Fruit fly (Drosophila melanogaster) whole organism, wandering third instar larva: ENCODE results near the gene Atet.

Source experiments
- Abd-B ChIP-seq: fragments of >200 bp; optimal IDR thresholded peaks from 2 replicates; lab custom pipeline; 2017; ENCODE audit warnings: missing biosample characterization, missing genetic modification characterization
- CG32264 ChIP-seq: fragments of 200-800 bp; sonication (Bioruptor generic); optimal IDR thresholded peaks from 2 replicates; lab custom pipeline; 2016; ENCODE audit warnings: missing biosample characterization, missing genetic modification characterization
- CG9705 ChIP-seq: fragments of 200-800 bp; sonication (Bioruptor generic); optimal IDR thresholded peaks from 2 replicates; lab custom pipeline; 2018; ENCODE audit warnings: missing biosample characterization, mild to moderate bottlenecking, missing genetic modification characterization
- CrebA ChIP-seq: fragments of 200-800 bp; sonication (Bioruptor generic); optimal IDR thresholded peaks from 2 replicates; lab custom pipeline; 2016; ENCODE audit warnings: missing biosample characterization, mild to moderate bottlenecking, missing genetic modification characterization, borderline replicate concordance
- Dfd ChIP-seq: fragments of >200 bp; optimal IDR thresholded peaks from 2 replicates; lab custom pipeline; 2017; ENCODE audit warnings: missing biosample characterization, missing genetic modification characterization
- Dif ChIP-seq: fragments of 200-275, 200-300 bp; sonication (Bioruptor generic); optimal IDR thresholded peaks from 2 replicates; lab custom pipeline; 2018; ENCODE audit warnings: missing biosample characterization, missing genetic modification characterization; ENCODE audit not compliant: partially characterized antibody
- GATAd ChIP-seq: sonication (Bioruptor generic); optimal IDR thresholded peaks from 2 replicates; lab custom pipeline; 2016; ENCODE audit warnings: missing biosample characterization, missing genetic modification characterization
- HLH106 ChIP-seq: fragments of 200-800 bp; optimal IDR thresholded peaks from 3 replicates; lab custom pipeline; 2019; ENCODE audit warnings: missing biosample characterization, mild to moderate bottlenecking, missing genetic modification characterization, moderate library complexity
- Hnf4 ChIP-seq: fragments of 200-800 bp; sonication (Bioruptor generic); optimal IDR thresholded peaks from 2 replicates; lab custom pipeline; 2016; ENCODE audit warnings: missing biosample characterization, mild to moderate bottlenecking, missing genetic modification characterization
- Hr78 ChIP-seq: fragments of >200 bp; optimal IDR thresholded peaks from 2 replicates; lab custom pipeline; 2017; ENCODE audit warnings: missing biosample characterization, missing genetic modification characterization
- Hr83 ChIP-seq: fragments of 200-300 bp; sonication (Bioruptor generic); optimal IDR thresholded peaks from 2 replicates; lab custom pipeline; 2016; ENCODE audit warnings: missing biosample characterization, mild to moderate bottlenecking, missing genetic modification characterization, moderate library complexity; ENCODE audit not compliant: poor library complexity, severe bottlenecking
- Jra ChIP-seq: sonication (Bioruptor generic); optimal IDR thresholded peaks from 2 replicates; lab custom pipeline; 2016; ENCODE audit warnings: missing biosample characterization, missing genetic modification characterization
- Mio ChIP-seq: sonication (Bioruptor generic); optimal IDR thresholded peaks from 2 replicates; lab custom pipeline; 2016; ENCODE audit warnings: missing biosample characterization, missing genetic modification characterization
- Myc ChIP-seq: fragments of >200 bp; optimal IDR thresholded peaks from 2 replicates; lab custom pipeline; 2017
- N ChIP-seq: fragments of >200 bp; optimal IDR thresholded peaks from 2 replicates; lab custom pipeline; 2018; ENCODE audit warnings: missing biosample characterization, missing external identifiers, missing genetic modification characterization
- OdsH ChIP-seq: fragments of 200-800 bp; sonication (Bioruptor generic); optimal IDR thresholded peaks from 2 replicates; lab custom pipeline; 2016; ENCODE audit warnings: missing biosample characterization, mild to moderate bottlenecking, missing genetic modification characterization
- Rel ChIP-seq, 2 experiments: fragments of 200-800 bp; sonication (Bioruptor generic) in 1 of 2; optimal IDR thresholded peaks; 2 replicates in 1 of 2; 3 replicates in 1 of 2; lab custom pipeline; 2016 to 2019; ENCODE audit warnings: mild to moderate bottlenecking in 2 of 2, missing biosample characterization in 2 of 2, missing genetic modification characterization in 2 of 2, moderate library complexity in 1 of 2
- Sp1 ChIP-seq: fragments of 200-800 bp; sonication (Bioruptor generic); optimal IDR thresholded peaks from 3 replicates; lab custom pipeline; 2019; ENCODE audit warnings: missing biosample characterization, mild to moderate bottlenecking, missing genetic modification characterization, moderate library complexity
- Vsx2 ChIP-seq: fragments of 200-300, 225-300 bp; sonication (Bioruptor generic); optimal IDR thresholded peaks from 2 replicates; lab custom pipeline; 2018; ENCODE audit warnings: missing biosample characterization, missing genetic modification characterization; ENCODE audit not compliant: partially characterized antibody
- br ChIP-seq: fragments of 200-800 bp; sonication (Bioruptor generic); optimal IDR thresholded peaks from 2 replicates; lab custom pipeline; 2016; ENCODE audit warnings: missing biosample characterization, missing genetic modification characterization
- brk ChIP-seq: fragments of 200-800 bp; sonication (Bioruptor generic); optimal IDR thresholded peaks from 2 replicates; lab custom pipeline; 2016; ENCODE audit warnings: missing biosample characterization, mild to moderate bottlenecking, missing genetic modification characterization
- dl ChIP-seq, 2 experiments: fragments of 175-275, 200-275 bp in 1 of 2; fragments of 200-275 bp in 1 of 2; sonication (Bioruptor generic); optimal IDR thresholded peaks; lab custom pipeline; 2018; ENCODE audit warnings: mild to moderate bottlenecking in 2 of 2, missing biosample characterization in 2 of 2, missing genetic modification characterization in 2 of 2, moderate library complexity in 2 of 2; ENCODE audit not compliant: partially characterized antibody in 2 of 2, insufficient read depth in 1 of 2
- dmrt93B ChIP-seq: fragments of 200-800 bp; sonication (Bioruptor generic); optimal IDR thresholded peaks from 2 replicates; lab custom pipeline; 2018; ENCODE audit warnings: missing biosample characterization, mild to moderate bottlenecking, missing genetic modification characterization
- dsf ChIP-seq: sonication (Bioruptor generic); optimal IDR thresholded peaks from 2 replicates; lab custom pipeline; 2016; ENCODE audit warnings: missing biosample characterization, missing genetic modification characterization, borderline replicate concordance
- ey ChIP-seq: fragments of 200-800 bp; sonication (Bioruptor generic); optimal IDR thresholded peaks from 2 replicates; lab custom pipeline; 2016; ENCODE audit warnings: missing biosample characterization, missing genetic modification characterization
- foxo ChIP-seq, 2 experiments: fragments of 200-800 bp; sonication (Bioruptor generic); optimal IDR thresholded peaks; 2 replicates in 1 of 2; 3 replicates in 1 of 2; lab custom pipeline; 2016 to 2017; ENCODE audit warnings: missing biosample characterization in 2 of 2, missing genetic modification characterization in 2 of 2
- fru ChIP-seq: fragments of 200-800 bp; sonication (Bioruptor generic); optimal IDR thresholded peaks from 3 replicates; lab custom pipeline; 2016; ENCODE audit warnings: missing biosample characterization, mild to moderate bottlenecking, missing genetic modification characterization
- h ChIP-seq: fragments of 200-800 bp; sonication (Bioruptor generic); optimal IDR thresholded peaks from 3 replicates; lab custom pipeline; 2016; ENCODE audit warnings: missing biosample characterization, mild to moderate bottlenecking, missing genetic modification characterization
- jim ChIP-seq: fragments of 175-275, 200-325 bp; sonication (Bioruptor generic); optimal IDR thresholded peaks from 2 replicates; lab custom pipeline; 2016; ENCODE audit warnings: missing biosample characterization, mild to moderate bottlenecking, missing genetic modification characterization
- lola ChIP-seq: fragments of >200 bp; optimal IDR thresholded peaks from 2 replicates; lab custom pipeline; 2017; ENCODE audit warnings: missing biosample characterization, missing genetic modification characterization
- pan ChIP-seq: fragments of >200 bp; optimal IDR thresholded peaks from 2 replicates; lab custom pipeline; 2017
- psq ChIP-seq: fragments of 200-800 bp; sonication (Bioruptor generic); optimal IDR thresholded peaks from 3 replicates; lab custom pipeline; 2017; ENCODE audit warnings: missing biosample characterization, mild to moderate bottlenecking, missing genetic modification characterization, moderate library complexity
- rgr ChIP-seq: fragments of 200-800 bp; sonication (Bioruptor generic); optimal IDR thresholded peaks from 3 replicates; lab custom pipeline; 2016; ENCODE audit warnings: missing biosample characterization, mild to moderate bottlenecking, missing genetic modification characterization
- sage ChIP-seq: fragments of 200-800 bp; sonication (Bioruptor generic); optimal IDR thresholded peaks from 2 replicates; lab custom pipeline; 2016; ENCODE audit warnings: missing biosample characterization, mild to moderate bottlenecking, missing genetic modification characterization
- sv ChIP-seq: fragments of 200-800 bp; sonication (Bioruptor generic); optimal IDR thresholded peaks from 3 replicates; lab custom pipeline; 2016; ENCODE audit warnings: missing biosample characterization, missing genetic modification characterization
- tai ChIP-seq: sonication (Bioruptor generic); optimal IDR thresholded peaks from 2 replicates; lab custom pipeline; 2016; ENCODE audit warnings: missing biosample characterization, missing genetic modification characterization
- usp ChIP-seq: fragments of >200 bp; optimal IDR thresholded peaks from 2 replicates; lab custom pipeline; 2017; ENCODE audit warnings: missing biosample characterization, missing genetic modification characterization
- woc ChIP-seq: sonication (Bioruptor generic); optimal IDR thresholded peaks from 2 replicates; lab custom pipeline; 2016; ENCODE audit warnings: missing biosample characterization, mild to moderate bottlenecking, missing genetic modification characterization

Atet gene

DNA sequence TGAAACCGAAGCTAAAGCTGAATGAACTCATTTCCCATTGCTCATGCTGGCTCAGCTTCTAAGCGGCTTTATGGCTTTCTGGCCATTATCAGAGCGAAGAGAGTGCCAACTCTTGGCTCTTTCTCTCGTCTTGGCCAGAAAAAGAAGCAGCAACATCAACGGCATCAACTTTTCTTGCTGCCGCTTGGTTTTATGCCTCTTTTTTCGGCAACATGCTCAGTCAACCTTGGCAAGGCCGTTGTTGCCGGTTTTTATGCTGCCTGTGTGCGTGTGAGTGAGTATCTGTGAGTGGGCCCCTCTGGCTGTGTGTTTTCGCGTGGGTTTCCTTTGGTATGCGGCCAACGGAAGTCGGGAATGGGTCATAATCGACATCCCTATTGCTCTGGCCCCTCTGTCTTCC lies 36.9 kb downstream of the Atet start:
- peak in 1 of 2 experiments; percentile 7 for TF ChIP-seq dl (GFP tag; optimal IDR thresholded peaks at IDR 0.05; lab: Kevin White, UChicago; ENCODE audit: insufficient read depth in 1 of 2, partially characterized antibody in 2 of 2)
- no peak for TF ChIP-seq tai (GFP tag; lab: Kevin White, UChicago)

DNA sequence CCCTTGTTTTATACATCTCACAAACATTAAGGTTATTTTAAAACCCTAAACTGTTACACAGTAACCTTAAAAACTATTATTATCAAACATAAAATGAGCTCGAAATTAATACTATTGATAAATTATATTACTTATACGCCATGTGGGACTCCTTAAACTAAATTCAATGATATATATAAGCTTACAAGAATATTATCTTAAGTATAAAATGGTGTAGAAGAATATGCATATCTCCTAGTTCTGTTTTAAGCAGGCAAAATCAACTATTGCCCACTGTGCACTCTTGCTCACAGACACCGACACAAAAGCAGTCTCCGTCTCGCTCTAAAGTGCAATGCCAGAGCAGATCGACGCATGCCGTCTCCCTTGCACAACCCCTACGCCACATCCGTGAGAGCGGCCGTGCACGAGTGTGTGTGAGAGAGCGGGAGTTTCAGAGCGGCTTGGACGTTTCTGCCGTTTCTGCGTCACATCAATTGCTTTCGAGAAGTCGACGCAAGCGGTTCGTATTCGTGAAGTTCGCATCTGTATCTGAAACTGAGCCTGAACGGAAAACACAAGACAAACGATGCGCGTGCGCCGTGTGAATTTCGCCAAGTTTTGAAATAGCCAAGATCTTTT lies 37.9 kb downstream of the Atet start:
- TF ChIP-seq Jra (GFP tag; lab: Kevin White, UChicago), result peak; percentile 41
- TF ChIP-seq Sp1, result peak; percentile 76
- TF ChIP-seq brk (GFP tag; lab: Kevin White, UChicago), result no peak
- TF ChIP-seq ey (GFP tag; lab: Kevin White, UChicago), result peak; percentile 37
- TF ChIP-seq OdsH (GFP tag; lab: Kevin White, UChicago), result peak; percentile 67
- TF ChIP-seq lola (GFP tag; lab: Kevin White, UChicago), result no peak
- TF ChIP-seq Abd-B (GFP tag; lab: Kevin White, UChicago), result no peak
- no peak for TF ChIP-seq Hr78 (GFP tag; lab: Kevin White, UChicago)
- peak; percentile 73 for TF ChIP-seq HLH106 (tag; lab: Kevin White, UChicago)
- no peak for TF ChIP-seq CrebA (GFP tag; lab: Kevin White, UChicago)
- peak in 1 of 2 experiments; percentile 24 for TF ChIP-seq dl (GFP tag; optimal IDR thresholded peaks at IDR 0.05; lab: Kevin White, UChicago; ENCODE audit: insufficient read depth in 1 of 2, partially characterized antibody in 2 of 2)
- no peak for TF ChIP-seq GATAd (GFP tag; lab: Kevin White, UChicago)
- peak; percentile 65 for TF ChIP-seq Vsx2 (GFP tag; lab: Kevin White, UChicago)
- TF ChIP-seq Hnf4 (GFP tag; lab: Kevin White, UChicago), result peak; percentile 17
- peak; percentile 57 for TF ChIP-seq br (GFP tag; lab: Kevin White, UChicago)
- TF ChIP-seq N, result peak; percentile 50
- no peak for TF ChIP-seq usp (GFP tag; lab: Kevin White, UChicago)
- TF ChIP-seq sv (GFP tag; lab: Kevin White, UChicago), result no peak
- TF ChIP-seq Hr83 (GFP tag; lab: Kevin White, UChicago), result peak; percentile 68
- peak in 1 of 2 experiments; percentile 72 for TF ChIP-seq foxo (GFP tag; optimal IDR thresholded peaks at IDR 0.05; lab: Kevin White, UChicago)
- peak; percentile 67 for TF ChIP-seq rgr (GFP tag; lab: Kevin White, UChicago)
- TF ChIP-seq jim (GFP tag; lab: Kevin White, UChicago), result no peak
- no peak for TF ChIP-seq pan (lab: Kevin White, UChicago)
- no peak for TF ChIP-seq tai (GFP tag; lab: Kevin White, UChicago)
- peak; percentile 30 for TF ChIP-seq sage (GFP tag; lab: Kevin White, UChicago)
- TF ChIP-seq CG9705 (GFP tag; lab: Kevin White, UChicago), result peak; percentile 37
- peak; percentile 58 for TF ChIP-seq Dif (GFP tag; lab: Kevin White, UChicago)
- peak; percentile 68 for TF ChIP-seq psq (GFP tag; lab: Kevin White, UChicago)
- TF ChIP-seq h (GFP tag; lab: Kevin White, UChicago), result peak; percentile 66
- TF ChIP-seq Myc (lab: Kevin White, UChicago), result no peak
- TF ChIP-seq woc (GFP tag; lab: Kevin White, UChicago), result peak; percentile 74
- no peak for TF ChIP-seq dsf (GFP tag; lab: Kevin White, UChicago)
- TF ChIP-seq Dfd (GFP tag; lab: Kevin White, UChicago), result no peak
- TF ChIP-seq fru, result peak; percentile 52
- TF ChIP-seq dmrt93B (GFP tag; lab: Kevin White, UChicago), result peak; percentile 27
- TF ChIP-seq Mio (GFP tag; lab: Kevin White, UChicago), result no peak
- no peak for TF ChIP-seq CG32264 (GFP tag; lab: Kevin White, UChicago)
- no peak for TF ChIP-seq Rel (GFP tag; optimal IDR thresholded peaks at IDR 0.05; lab: Kevin White, UChicago)
- TF ChIP-seq Rel (tag; optimal IDR thresholded peaks at IDR 0.05; lab: Kevin White, UChicago), result no peak
